Worm (Caenorhabditis elegans) whole organism, L1 larva: ENCODE results near the gene T21B6.3.
A peak's percentile ranks its signal among the peaks of the same experiment; 100 is the strongest.

Experiments used
- C16A3.4 ChIP-seq: fragments of 150-350 bp; optimal IDR thresholded peaks from 2 replicates; lab custom pipeline; 2014; ENCODE audit warnings: missing biosample characterization, missing genetic modification characterization
- C34B4.2 ChIP-seq: sonication (generic microtip); optimal IDR thresholded peaks from 2 replicates; lab custom pipeline; 2017; ENCODE audit warnings: mild to moderate bottlenecking, missing genetic modification characterization, missing compliant biosample characterization
- F16B12.6 ChIP-seq: fragments of 150-350 bp; optimal IDR thresholded peaks from 2 replicates; lab custom pipeline; 2014; ENCODE audit warnings: missing biosample characterization, missing genetic modification characterization
- Y116A8C.19 ChIP-seq: sonication (generic microtip); optimal IDR thresholded peaks from 2 replicates; lab custom pipeline; 2016; ENCODE audit warnings: missing compliant biosample characterization, missing genetic modification characterization, borderline replicate concordance
- aly-2 ChIP-seq: fragments of 150-350 bp; optimal IDR thresholded peaks from 2 replicates; lab custom pipeline; 2014; ENCODE audit warnings: missing biosample characterization, missing genetic modification characterization
- ceh-63 ChIP-seq: fragments of 200-800 bp; sonication (Bioruptor generic); optimal IDR thresholded peaks from 2 replicates; lab custom pipeline; 2018; ENCODE audit warnings: mild to moderate bottlenecking, missing genetic modification characterization, missing compliant biosample characterization
- ceh-8 ChIP-seq: fragments of 200-800 bp; sonication (Bioruptor generic); optimal IDR thresholded peaks from 2 replicates; lab custom pipeline; 2018; ENCODE audit warnings: mild to moderate bottlenecking, missing genetic modification characterization, moderate library complexity, missing compliant biosample characterization
- ceh-90 ChIP-seq: sonication (generic microtip); optimal IDR thresholded peaks from 2 replicates; lab custom pipeline; 2016; ENCODE audit warnings: missing genetic modification characterization, missing compliant biosample characterization
- ces-1 ChIP-seq: fragments of 150-350 bp; optimal IDR thresholded peaks from 2 replicates; lab custom pipeline; 2014; ENCODE audit warnings: missing biosample characterization, missing genetic modification reagents, missing genetic modification characterization
- efl-1 ChIP-seq, 4 experiments: fragments of 150-350 bp; optimal IDR thresholded peaks in 3 of 4; peaks in 1 of 4; 1 replicate in 1 of 4; 2 replicates in 3 of 4; lab custom pipeline; 2014; ENCODE audit warnings: missing biosample characterization in 2 of 4, missing genetic modification characterization in 2 of 4, missing genetic modification reagents in 2 of 4
- elt-2 ChIP-seq: sonication (generic microtip); optimal IDR thresholded peaks from 2 replicates; lab custom pipeline; 2016; ENCODE audit warnings: missing genetic modification characterization, mild to moderate bottlenecking, inconsistent platforms, missing compliant biosample characterization, missing genetic modification reagents
- ets-5 ChIP-seq: fragments of 200-800 bp; sonication (Bioruptor generic); IDR thresholded peaks from 2 replicates; pipeline ENCODE4 v1.3.6; 2022; ENCODE audit warnings: missing genetic modification characterization, missing compliant biosample characterization
- fkh-8 ChIP-seq: sonication (generic microtip); optimal IDR thresholded peaks from 2 replicates; lab custom pipeline; 2016; ENCODE audit warnings: mild to moderate bottlenecking, missing genetic modification characterization, missing compliant biosample characterization
- fos-1 ChIP-seq: fragments of 150-350 bp; optimal IDR thresholded peaks from 2 replicates; lab custom pipeline; 2014; ENCODE audit warnings: missing biosample characterization, missing genetic modification characterization
- hlh-4 ChIP-seq: sonication (generic microtip); optimal IDR thresholded peaks from 2 replicates; lab custom pipeline; 2016; ENCODE audit warnings: mild to moderate bottlenecking, missing genetic modification characterization, missing compliant biosample characterization
- irx-1 ChIP-seq: sonication (generic microtip); optimal IDR thresholded peaks from 2 replicates; lab custom pipeline; 2016; ENCODE audit warnings: missing genetic modification characterization, missing compliant biosample characterization
- jun-1 ChIP-seq: fragments of 150-350 bp; optimal IDR thresholded peaks from 2 replicates; lab custom pipeline; 2014; ENCODE audit warnings: missing biosample characterization, missing genetic modification reagents, missing genetic modification characterization
- lin-13 ChIP-seq: fragments of 150-350 bp; optimal IDR thresholded peaks from 2 replicates; lab custom pipeline; 2014; ENCODE audit warnings: missing biosample characterization, missing genetic modification reagents, missing genetic modification characterization
- lin-14 ChIP-seq: fragments of 200-800 bp; sonication (Bioruptor generic); optimal IDR thresholded peaks from 2 replicates; lab custom pipeline; 2018; ENCODE audit warnings: mild to moderate bottlenecking, missing genetic modification characterization, moderate library complexity, missing compliant biosample characterization
- lin-35 ChIP-seq, 2 experiments: fragments of 150-350 bp; optimal IDR thresholded peaks; 2 replicates each; lab custom pipeline; 2014; ENCODE audit warnings: missing biosample characterization in 2 of 2, missing genetic modification characterization in 2 of 2, missing genetic modification reagents in 2 of 2
- lir-3 ChIP-seq: sonication (generic microtip); optimal IDR thresholded peaks from 2 replicates; lab custom pipeline; 2016; ENCODE audit warnings: mild to moderate bottlenecking, missing genetic modification characterization, moderate library complexity, missing compliant biosample characterization; ENCODE audit not compliant: poor library complexity
- lsy-2 ChIP-seq, 2 experiments: fragments of 150-350 bp; optimal IDR thresholded peaks; 2 replicates each; lab custom pipeline; 2014; ENCODE audit warnings: missing biosample characterization in 2 of 2, missing genetic modification characterization in 2 of 2
- mdl-1 ChIP-seq, 2 experiments: fragments of 150-350 bp; optimal IDR thresholded peaks; 2 replicates each; lab custom pipeline; 2014 to 2017; ENCODE audit warnings: missing biosample characterization in 2 of 2, missing genetic modification characterization in 2 of 2, inconsistent platforms in 1 of 2
- mep-1 ChIP-seq: fragments of 150-350 bp; optimal IDR thresholded peaks from 2 replicates; lab custom pipeline; 2014; ENCODE audit warnings: missing biosample characterization, missing genetic modification characterization
- nhr-19 ChIP-seq: fragments of 200-800 bp; sonication (Bioruptor generic); conservative IDR thresholded peaks from 2 replicates; pipeline ENCODE4 v1.3.6; 2022; ENCODE audit warnings: missing genetic modification characterization, missing compliant biosample characterization
- nhr-20 ChIP-seq: sonication (generic microtip); optimal IDR thresholded peaks from 2 replicates; lab custom pipeline; 2016; ENCODE audit warnings: mild to moderate bottlenecking, missing genetic modification characterization, missing compliant biosample characterization
- nhr-237 ChIP-seq: fragments of 150-350 bp; optimal IDR thresholded peaks from 2 replicates; lab custom pipeline; 2014; ENCODE audit warnings: missing biosample characterization, missing genetic modification characterization
- nhr-71 ChIP-seq: sonication (generic microtip); optimal IDR thresholded peaks from 2 replicates; lab custom pipeline; 2016; ENCODE audit warnings: mild to moderate bottlenecking, missing genetic modification characterization, moderate library complexity, missing compliant biosample characterization
- nhr-76 ChIP-seq: sonication (generic microtip); optimal IDR thresholded peaks from 2 replicates; lab custom pipeline; 2017; ENCODE audit warnings: missing biosample characterization, missing genetic modification characterization
- nhr-77 ChIP-seq: fragments of 150-350 bp; optimal IDR thresholded peaks from 2 replicates; lab custom pipeline; 2014; ENCODE audit warnings: missing biosample characterization, missing genetic modification characterization
- nhr-85 ChIP-seq: sonication (generic microtip); peaks from one replicate; lab custom pipeline; 2016; ENCODE audit warnings: missing genetic modification characterization, inconsistent platforms, missing compliant biosample characterization
- pag-3 ChIP-seq: sonication (generic microtip); optimal IDR thresholded peaks from 2 replicates; lab custom pipeline; 2017; ENCODE audit warnings: missing genetic modification characterization, mild to moderate bottlenecking, missing compliant biosample characterization, antibody characterized with exemption, borderline replicate concordance; ENCODE audit not compliant: insufficient read depth
- sox-4 ChIP-seq: sonication (generic microtip); optimal IDR thresholded peaks from 2 replicates; lab custom pipeline; 2016; ENCODE audit warnings: missing genetic modification characterization, missing compliant biosample characterization
- sptf-1 ChIP-seq: fragments of 150-350 bp; optimal IDR thresholded peaks from 2 replicates; lab custom pipeline; 2014; ENCODE audit warnings: missing biosample characterization, missing genetic modification characterization
- tbx-2 ChIP-seq: sonication (generic microtip); optimal IDR thresholded peaks from 2 replicates; lab custom pipeline; 2016; ENCODE audit warnings: missing genetic modification characterization, missing compliant biosample characterization
- tlp-1 ChIP-seq: fragments of 150-350 bp; optimal IDR thresholded peaks from 2 replicates; lab custom pipeline; 2014; ENCODE audit warnings: missing biosample characterization, missing genetic modification characterization
- unc-30 ChIP-seq: sonication (generic microtip); optimal IDR thresholded peaks from 2 replicates; lab custom pipeline; 2017; ENCODE audit warnings: missing biosample characterization, missing genetic modification characterization
- unc-62 ChIP-seq: fragments of 150-350 bp; optimal IDR thresholded peaks from 2 replicates; lab custom pipeline; 2014; ENCODE audit warnings: missing biosample characterization, missing genetic modification reagents, missing genetic modification characterization
- vab-15 ChIP-seq: sonication (generic microtip); optimal IDR thresholded peaks from 2 replicates; lab custom pipeline; 2017; ENCODE audit warnings: missing genotype, mild to moderate bottlenecking, missing genetic modification characterization, missing compliant biosample characterization
- zag-1 ChIP-seq: fragments of 150-350 bp; optimal IDR thresholded peaks from 2 replicates; lab custom pipeline; 2014; ENCODE audit warnings: missing biosample characterization, missing genetic modification characterization
- ztf-4 ChIP-seq: fragments of 150-350 bp; optimal IDR thresholded peaks from 2 replicates; lab custom pipeline; 2014; ENCODE audit warnings: missing biosample characterization, missing genetic modification characterization

Gene T21B6.3

DNA sequence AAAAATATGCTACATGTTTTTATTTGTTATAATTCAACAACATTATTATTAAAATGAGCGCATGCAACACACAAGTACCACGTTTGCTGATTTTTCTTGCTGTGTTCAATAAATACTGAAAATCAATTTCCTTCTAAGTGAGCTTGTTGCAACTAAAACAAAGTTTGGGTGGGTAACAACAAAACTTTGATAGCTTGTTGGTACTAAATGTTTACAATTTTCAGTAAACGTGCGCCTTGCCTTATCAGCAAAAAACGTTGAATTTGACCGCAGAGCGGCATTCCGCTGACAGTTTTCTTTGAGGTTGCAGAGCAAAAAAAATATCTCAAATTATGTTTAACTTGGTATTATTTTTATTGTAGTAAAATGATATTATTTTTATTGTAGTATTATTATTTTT is 32.6 kb upstream of the T21B6.3 start:
- TF ChIP-seq lin-35 (GFP tag; optimal IDR thresholded peaks at IDR 0.05; lab: Kevin White, UChicago) (no peak), ceh-63 (no peak), nhr-77 (tag; lab: Kevin White, UChicago) (no peak), F16B12.6 (tag; lab: Kevin White, UChicago) (no peak), Y116A8C.19 (tag; lab: Kevin White, UChicago) (no peak), ceh-90 (no peak), lin-13 (GFP tag; lab: Kevin White, UChicago) (no peak), nhr-76 (no peak), mdl-1 (tag; optimal IDR thresholded peaks at IDR 0.05; lab: Kevin White, UChicago) (no peak), zag-1 (tag; lab: Kevin White, UChicago) (no peak), unc-62 (GFP tag; lab: Kevin White, UChicago) (no peak), sox-4 (tag; lab: Kevin White, UChicago) (no peak), mep-1 (no peak), unc-30 (tag; lab: Kevin White, UChicago) (no peak), nhr-20 (no peak), C34B4.2 (tag; lab: Kevin White, UChicago) (no peak)

DNA sequence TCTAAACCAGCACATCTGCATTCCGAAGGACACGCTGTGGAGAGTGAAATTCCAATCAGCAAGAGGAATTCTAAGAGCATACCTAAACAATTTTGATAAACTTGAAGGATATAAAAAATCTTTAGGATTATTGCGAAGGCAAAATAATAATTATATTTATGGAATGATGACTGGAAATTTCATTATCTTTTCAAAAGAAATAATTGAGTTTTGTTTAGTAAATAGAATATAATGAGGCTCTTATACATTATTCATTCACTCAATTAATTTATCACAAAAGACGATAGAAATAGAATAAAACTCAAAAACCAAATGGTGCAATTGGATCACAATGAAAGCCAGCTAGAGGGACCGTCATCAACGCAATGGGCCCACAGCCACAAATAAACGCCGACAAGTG is 30.4 kb upstream of the T21B6.3 start, which contains the start of gene pxn-2:
TSS of gene pxn-2 (minus strand) at position 101 of the 400 bp plus-strand sequence.
- TF ChIP-seq fkh-8 (tag; lab: Kevin White, UChicago): no peak

DNA sequence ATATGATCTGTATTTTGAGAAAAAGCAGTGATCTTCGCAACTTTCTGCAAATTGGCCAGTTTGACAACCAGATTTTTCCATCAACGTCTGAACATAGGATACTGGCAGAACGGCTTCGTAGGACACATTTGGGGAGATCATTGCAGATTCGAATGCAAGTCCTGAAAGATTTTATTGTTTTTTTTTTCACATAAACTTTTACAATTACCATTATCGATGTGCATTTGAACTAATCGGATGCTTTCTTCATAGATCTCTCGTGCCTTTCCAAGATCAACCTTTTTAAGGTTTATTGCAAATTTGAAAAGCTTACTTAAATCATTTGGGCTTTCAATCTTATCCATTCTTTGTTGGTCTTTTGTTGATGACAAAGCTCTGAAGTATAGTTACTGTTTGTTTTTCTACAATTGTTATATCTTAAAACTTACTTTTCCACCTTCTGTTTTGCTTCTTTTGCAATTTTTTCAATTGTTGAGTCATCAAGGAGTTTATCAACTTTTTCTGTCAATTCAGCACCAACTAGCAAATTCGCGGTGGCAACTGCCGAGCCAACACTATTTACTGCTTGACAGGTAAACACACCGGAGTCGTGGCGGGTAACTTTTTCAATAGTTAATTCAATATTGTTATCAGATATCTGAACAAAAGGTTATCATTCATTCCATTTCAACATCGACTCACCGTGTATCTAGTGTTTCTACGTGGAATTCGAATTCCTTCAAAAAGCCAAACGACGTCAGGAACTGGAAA is 27.9 kb upstream of the T21B6.3 start:
- TF ChIP-seq tlp-1 (tag; lab: Kevin White, UChicago): no peak
- no peak for TF ChIP-seq unc-62 (GFP tag; lab: Kevin White, UChicago)
- no peak for TF ChIP-seq efl-1 (optimal IDR thresholded peaks at IDR 0.05; lab: Kevin White, UChicago)
- TF ChIP-seq efl-1 (GFP tag; optimal IDR thresholded peaks at IDR 0.05 in 1 of 2; lab: Kevin White, UChicago): peak in 1 of 2 experiments; percentile 91
- no peak for TF ChIP-seq aly-2 (tag; lab: Kevin White, UChicago)
- TF ChIP-seq jun-1 (tag; lab: Kevin White, UChicago): no peak
- TF ChIP-seq nhr-19 (GFP tag; lab: Robert Waterston, UW): no peak
- no peak for TF ChIP-seq ztf-4 (tag; lab: Kevin White, UChicago)

DNA sequence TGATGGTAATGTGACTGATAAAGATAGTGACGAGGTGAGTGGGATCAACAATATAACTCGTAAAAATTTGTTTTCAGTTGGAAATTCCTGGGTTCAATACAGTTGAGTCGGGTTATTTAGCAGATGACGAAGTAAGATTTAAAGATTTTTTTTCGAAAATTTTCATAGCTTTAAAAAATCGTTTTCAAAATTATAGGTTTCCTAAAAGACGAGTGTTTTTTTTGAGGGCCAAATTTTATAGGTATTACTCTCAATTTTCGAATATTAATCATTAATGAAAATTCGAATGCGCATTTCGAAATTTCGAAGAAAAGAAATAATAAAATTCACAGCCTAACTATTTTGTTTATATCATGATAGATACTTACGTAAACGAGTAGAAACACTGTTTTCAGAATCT is 22.4 kb upstream of the T21B6.3 start:
- no peak for TF ChIP-seq zag-1 (tag; lab: Kevin White, UChicago)
- no peak for TF ChIP-seq C34B4.2 (tag; lab: Kevin White, UChicago)
- TF ChIP-seq efl-1 (optimal IDR thresholded peaks at IDR 0.05; lab: Kevin White, UChicago): no peak
- TF ChIP-seq efl-1 (GFP tag; optimal IDR thresholded peaks at IDR 0.05 in 1 of 2; lab: Kevin White, UChicago): peak in 1 of 2 experiments; percentile 24
- no peak for TF ChIP-seq tlp-1 (tag; lab: Kevin White, UChicago)
- no peak for TF ChIP-seq elt-2
- TF ChIP-seq pag-3: no peak
- TF ChIP-seq hlh-4: no peak
- TF ChIP-seq ces-1: no peak

DNA sequence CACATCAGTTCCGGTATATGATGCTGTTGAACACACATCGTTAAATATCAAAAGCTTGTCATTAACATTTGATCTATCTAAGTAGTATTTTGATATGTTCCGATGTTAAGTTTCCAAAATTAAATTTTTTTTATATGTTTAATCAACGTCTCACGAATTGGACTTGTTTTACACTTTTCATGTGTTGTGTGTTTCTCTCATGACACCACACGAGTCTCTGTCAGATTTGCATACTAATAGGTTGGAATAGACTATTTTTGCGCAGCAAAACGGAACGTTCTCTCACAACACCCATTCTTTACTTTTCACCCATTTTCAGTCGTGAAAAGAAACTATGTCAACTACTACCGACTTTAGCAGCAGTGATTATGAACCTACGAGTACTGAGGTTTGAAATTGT is 21.9 kb upstream of the T21B6.3 start, which contains the start of gene K09C8.8:
TSS of gene K09C8.8 (plus strand) at position 301 of the 400 bp plus-strand sequence.
- TF ChIP-seq nhr-237 (tag; lab: Kevin White, UChicago): no peak
- TF ChIP-seq nhr-85 (tag; lab: Kevin White, UChicago): no peak
- TF ChIP-seq C16A3.4 (tag; lab: Kevin White, UChicago): no peak
- TF ChIP-seq lsy-2 (tag; optimal IDR thresholded peaks at IDR 0.05; lab: Kevin White, UChicago): no peak
- TF ChIP-seq fos-1 (tag; lab: Kevin White, UChicago): no peak
- no peak for TF ChIP-seq ceh-63
- TF ChIP-seq unc-30 (tag; lab: Kevin White, UChicago): no peak
- no peak for TF ChIP-seq tbx-2 (tag; lab: Kevin White, UChicago)
- TF ChIP-seq ets-5 (GFP tag; lab: Robert Waterston, UW): no peak
- TF ChIP-seq lin-14: no peak
- no peak for TF ChIP-seq lir-3 (tag; lab: Kevin White, UChicago)
- TF ChIP-seq vab-15 (tag; lab: Kevin White, UChicago): no peak
- no peak for TF ChIP-seq nhr-71 (tag; lab: Kevin White, UChicago)
- TF ChIP-seq ceh-8: no peak
- TF ChIP-seq irx-1 (tag; lab: Kevin White, UChicago): no peak
- no peak for TF ChIP-seq aly-2 (tag; lab: Kevin White, UChicago)
- TF ChIP-seq sptf-1 (tag; lab: Kevin White, UChicago): no peak
- TF ChIP-seq lin-13 (GFP tag; lab: Kevin White, UChicago): no peak
